Worm (Caenorhabditis elegans) whole organism, young adult: Measurements from ENCODE around the gene F59B1.2.

Source experiments
- B0035.1 ChIP-seq: sonication (generic microtip); optimal IDR thresholded peaks from 2 replicates; lab custom pipeline; 2016; ENCODE audit warnings: missing genetic modification characterization, mild to moderate bottlenecking, missing compliant biosample characterization, missing genotype, missing genetic modification reagents
- B0261.1 ChIP-seq: sonication (generic microtip); optimal IDR thresholded peaks from 2 replicates; lab custom pipeline; 2016; ENCODE audit warnings: mild to moderate bottlenecking, missing genetic modification characterization, moderate library complexity, missing compliant biosample characterization
- C06A6.2 ChIP-seq: fragments of 200-800 bp; sonication (Bioruptor generic); conservative IDR thresholded peaks from 2 replicates; pipeline ENCODE4 v1.3.6; 2022; ENCODE audit warnings: missing genetic modification characterization, missing compliant biosample characterization
- F23B12.7 ChIP-seq: sonication (generic microtip); optimal IDR thresholded peaks from 2 replicates; lab custom pipeline; 2017; ENCODE audit warnings: missing genetic modification characterization, mild to moderate bottlenecking, missing compliant biosample characterization, antibody characterized with exemption, moderate library complexity; ENCODE audit not compliant: insufficient read depth
- F39B2.1 ChIP-seq: fragments of 200-800 bp; sonication (Bioruptor generic); IDR thresholded peaks from 2 replicates; pipeline ENCODE4 v1.3.6; 2022; ENCODE audit warnings: missing genetic modification reagents, missing genetic modification characterization, missing compliant biosample characterization
- F49E8.2 ChIP-seq: sonication (generic microtip); optimal IDR thresholded peaks from 3 replicates; lab custom pipeline; 2017; ENCODE audit warnings: missing genetic modification characterization, mild to moderate bottlenecking, missing compliant biosample characterization, antibody characterized with exemption, moderate library complexity; ENCODE audit not compliant: insufficient read depth
- F52B5.7 ChIP-seq: sonication (generic microtip); optimal IDR thresholded peaks from 2 replicates; lab custom pipeline; 2016; ENCODE audit warnings: mild to moderate bottlenecking, missing genetic modification characterization, missing compliant biosample characterization
- T26A5.8 ChIP-seq: sonication (generic microtip); optimal IDR thresholded peaks from 2 replicates; lab custom pipeline; 2016; ENCODE audit warnings: missing genetic modification characterization, missing compliant biosample characterization
- Y53F4B.3 ChIP-seq: fragments of 200-800 bp; sonication (Bioruptor generic); IDR thresholded peaks from 2 replicates; pipeline ENCODE4 v1.3.6; 2022; ENCODE audit warnings: missing genetic modification reagents, missing genetic modification characterization, missing compliant biosample characterization
- Y56A3A.18 ChIP-seq: fragments of 200-800 bp; sonication (Bioruptor generic); IDR thresholded peaks from 2 replicates; pipeline ENCODE4 v1.3.6; 2022; ENCODE audit warnings: missing genetic modification reagents, missing genetic modification characterization, missing compliant biosample characterization
- Y79H2A.3 ChIP-seq: fragments of 200-800 bp; sonication (Bioruptor generic); conservative IDR thresholded peaks from 2 replicates; pipeline ENCODE4 v1.3.6; 2022; ENCODE audit warnings: missing genetic modification reagents, missing genetic modification characterization, missing compliant biosample characterization
- akir-1 ChIP-seq: fragments of 200-800 bp; sonication (Bioruptor generic); optimal IDR thresholded peaks from 2 replicates; lab custom pipeline; 2018; ENCODE audit warnings: mild to moderate bottlenecking, missing genetic modification characterization, moderate library complexity, missing compliant biosample characterization
- ama-1 ChIP-seq, 3 experiments: fragments of 150-350 bp in 1 of 3; sonication (generic microtip) in 2 of 3; optimal IDR thresholded peaks; 2 replicates each; lab custom pipeline; 2014 to 2018; ENCODE audit warnings: missing biosample characterization in 2 of 3, missing genetic modification characterization in 2 of 3, missing genetic modification reagents in 2 of 3
- attf-5 ChIP-seq: fragments of 200-800 bp; sonication (Bioruptor generic); optimal IDR thresholded peaks from 2 replicates; lab custom pipeline; 2018; ENCODE audit warnings: mild to moderate bottlenecking, missing genetic modification characterization, missing compliant biosample characterization
- bed-2 ChIP-seq: fragments of 200-800 bp; sonication (Bioruptor generic); IDR thresholded peaks from 2 replicates; pipeline ENCODE4 v1.3.6; 2022; ENCODE audit warnings: missing genetic modification reagents, missing genetic modification characterization, missing compliant biosample characterization
- ceh-100 ChIP-seq: fragments of 200-800 bp; sonication (Bioruptor generic); IDR thresholded peaks from 2 replicates; pipeline ENCODE4 v1.3.6; 2022; ENCODE audit warnings: missing genetic modification reagents, missing genetic modification characterization, missing compliant biosample characterization
- ceh-58 ChIP-seq: fragments of 200-800 bp; sonication (Bioruptor generic); IDR thresholded peaks from 2 replicates; pipeline ENCODE4 v1.3.6; 2022; ENCODE audit warnings: missing genetic modification characterization, missing compliant biosample characterization
- chd-7 ChIP-seq: sonication (generic microtip); optimal IDR thresholded peaks from 2 replicates; lab custom pipeline; 2016; ENCODE audit warnings: mild to moderate bottlenecking, missing genetic modification characterization, moderate library complexity, missing compliant biosample characterization
- dox-1 ChIP-seq: fragments of 200-800 bp; sonication (Bioruptor generic); IDR thresholded peaks from 2 replicates; pipeline ENCODE4 v1.3.6; 2022; ENCODE audit warnings: missing genetic modification reagents, missing genetic modification characterization, missing compliant biosample characterization
- dpl-1 ChIP-seq: fragments of 150-350 bp; optimal IDR thresholded peaks from 2 replicates; lab custom pipeline; 2014; ENCODE audit warnings: missing biosample characterization, missing genetic modification reagents, missing genetic modification characterization
- efl-1 ChIP-seq: fragments of 150-350 bp; optimal IDR thresholded peaks from 2 replicates; lab custom pipeline; 2014; ENCODE audit warnings: missing biosample characterization, missing genetic modification reagents, missing genetic modification characterization
- egrh-3 ChIP-seq: fragments of 200-800 bp; sonication (Bioruptor generic); IDR thresholded peaks from 2 replicates; pipeline ENCODE4 v1.3.6; 2022; ENCODE audit warnings: missing genetic modification reagents, missing genetic modification characterization, missing compliant biosample characterization
- fkh-3 ChIP-seq: sonication (generic microtip); optimal IDR thresholded peaks from 2 replicates; lab custom pipeline; 2016; ENCODE audit warnings: mild to moderate bottlenecking, missing genetic modification characterization, missing compliant biosample characterization
- hlh-12 ChIP-seq: sonication (generic microtip); optimal IDR thresholded peaks from 2 replicates; lab custom pipeline; 2016; ENCODE audit warnings: missing genetic modification characterization, missing compliant biosample characterization
- hsf-1 ChIP-seq: fragments of 200-800 bp; sonication (Bioruptor generic); IDR thresholded peaks from 2 replicates; pipeline ENCODE4 v1.3.6; 2022; ENCODE audit warnings: missing genetic modification reagents, missing genetic modification characterization, missing compliant biosample characterization
- let-607 ChIP-seq, 2 experiments: fragments of 200-800 bp in 1 of 2; sonication (Bioruptor generic) in 1 of 2; sonication (generic microtip) in 1 of 2; optimal IDR thresholded peaks; 2 replicates each; lab custom pipeline; 2016 to 2018; ENCODE audit warnings: mild to moderate bottlenecking in 2 of 2, missing compliant biosample characterization in 2 of 2, missing genetic modification characterization in 2 of 2, moderate library complexity in 2 of 2, missing genotype in 1 of 2
- lin-26 ChIP-seq: fragments of 200-800 bp; sonication (Bioruptor generic); IDR thresholded peaks from 2 replicates; pipeline ENCODE4 v1.3.6; 2022; ENCODE audit warnings: missing genetic modification reagents, missing genetic modification characterization, missing compliant biosample characterization
- lin-35 ChIP-seq, 3 experiments: fragments of 150-350 bp in 2 of 3; sonication (generic microtip) in 1 of 3; optimal IDR thresholded peaks; 2 replicates each; lab custom pipeline; 2014 to 2018; ENCODE audit warnings: missing biosample characterization in 3 of 3, missing genetic modification characterization in 3 of 3, missing genetic modification reagents in 3 of 3
- lin-54 ChIP-seq: fragments of 200-800 bp; sonication (Bioruptor generic); optimal IDR thresholded peaks from 2 replicates; lab custom pipeline; 2018; ENCODE audit warnings: mild to moderate bottlenecking, missing genetic modification characterization, missing compliant biosample characterization
- lsl-1 ChIP-seq: fragments of 200-800 bp; sonication (Bioruptor generic); optimal IDR thresholded peaks from 2 replicates; lab custom pipeline; 2018; ENCODE audit warnings: mild to moderate bottlenecking, missing genetic modification characterization, moderate library complexity, missing compliant biosample characterization
- madf-6 ChIP-seq: fragments of 200-800 bp; sonication (Bioruptor generic); IDR thresholded peaks from 2 replicates; pipeline ENCODE4 v1.3.6; 2022; ENCODE audit warnings: missing genetic modification reagents, missing genetic modification characterization, missing compliant biosample characterization
- madf-8 ChIP-seq: fragments of 200-800 bp; sonication (Bioruptor generic); conservative IDR thresholded peaks from 2 replicates; pipeline ENCODE4 v1.3.6; 2022; ENCODE audit warnings: missing genetic modification reagents, missing genetic modification characterization, missing compliant biosample characterization
- mcd-1 ChIP-seq: fragments of 200-800 bp; sonication (Bioruptor generic); IDR thresholded peaks from 2 replicates; pipeline ENCODE4 v1.3.6; 2022; ENCODE audit warnings: missing genetic modification reagents, missing genetic modification characterization, missing compliant biosample characterization
- mxl-1 ChIP-seq: sonication (generic microtip); optimal IDR thresholded peaks from 2 replicates; lab custom pipeline; 2016; ENCODE audit warnings: missing genetic modification characterization, missing compliant biosample characterization
- nfya-1 ChIP-seq: sonication (generic microtip); optimal IDR thresholded peaks from 2 replicates; lab custom pipeline; 2017; ENCODE audit warnings: antibody characterized with exemption, missing compliant biosample characterization, missing genetic modification characterization, borderline replicate concordance; ENCODE audit not compliant: insufficient read depth
- nfya-2 ChIP-seq: fragments of 200-800 bp; sonication (Bioruptor generic); IDR thresholded peaks from 2 replicates; pipeline ENCODE4 v1.3.6; 2022; ENCODE audit warnings: missing genetic modification reagents, missing genetic modification characterization, missing compliant biosample characterization
- nhr-120 ChIP-seq: fragments of 200-800 bp; sonication (Bioruptor generic); IDR thresholded peaks from 2 replicates; pipeline ENCODE4 v1.3.6; 2022; ENCODE audit warnings: missing genetic modification characterization, missing compliant biosample characterization
- nhr-27 ChIP-seq: fragments of 200-800 bp; sonication (Bioruptor generic); optimal IDR thresholded peaks from 2 replicates; lab custom pipeline; 2018; ENCODE audit warnings: mild to moderate bottlenecking, missing genetic modification characterization, moderate library complexity, missing compliant biosample characterization
- nhr-90 ChIP-seq: sonication (generic microtip); optimal IDR thresholded peaks from 2 replicates; lab custom pipeline; 2016; ENCODE audit warnings: missing genotype, mild to moderate bottlenecking, missing genetic modification characterization, missing compliant biosample characterization
- repo-1 ChIP-seq: sonication (generic microtip); optimal IDR thresholded peaks from 2 replicates; lab custom pipeline; 2017; ENCODE audit warnings: mild to moderate bottlenecking, missing genetic modification characterization, missing compliant biosample characterization
- sdz-38 ChIP-seq: sonication (generic microtip); optimal IDR thresholded peaks from 2 replicates; lab custom pipeline; 2016; ENCODE audit warnings: missing genotype, missing genetic modification characterization, missing compliant biosample characterization
- snpc-1.3 ChIP-seq: sonication (generic microtip); optimal IDR thresholded peaks from 2 replicates; lab custom pipeline; 2017; ENCODE audit warnings: missing genetic modification characterization, mild to moderate bottlenecking, missing compliant biosample characterization, antibody characterized with exemption, moderate library complexity, missing genotype, missing genetic modification reagents; ENCODE audit not compliant: insufficient read depth
- somi-1 ChIP-seq: fragments of 200-800 bp; sonication (Bioruptor generic); optimal IDR thresholded peaks from 2 replicates; lab custom pipeline; 2018; ENCODE audit warnings: mild to moderate bottlenecking, missing genetic modification characterization, missing compliant biosample characterization
- unc-130 ChIP-seq: sonication (generic microtip); optimal IDR thresholded peaks from 2 replicates; lab custom pipeline; 2016; ENCODE audit warnings: missing genetic modification reagents, missing genetic modification characterization, missing compliant biosample characterization
- unc-62 ChIP-seq: fragments of 150-350 bp; optimal IDR thresholded peaks from 2 replicates; lab custom pipeline; 2014; ENCODE audit warnings: missing biosample characterization, missing genetic modification reagents, missing genetic modification characterization
- zfh-2 ChIP-seq: fragments of 200-800 bp; sonication (Bioruptor generic); conservative IDR thresholded peaks from 2 replicates; pipeline ENCODE4 v1.3.6; 2022; ENCODE audit warnings: missing genetic modification reagents, missing genetic modification characterization, missing compliant biosample characterization
- zim-3 ChIP-seq: sonication (generic microtip); optimal IDR thresholded peaks from 2 replicates; lab custom pipeline; 2017; ENCODE audit warnings: mild to moderate bottlenecking, missing genetic modification characterization, moderate library complexity, missing compliant biosample characterization
- ztf-22 ChIP-seq: fragments of 200-800 bp; sonication (Bioruptor generic); optimal IDR thresholded peaks from 2 replicates; lab custom pipeline; 2018; ENCODE audit warnings: mild to moderate bottlenecking, missing genetic modification characterization, moderate library complexity, missing compliant biosample characterization
- ztf-3 ChIP-seq: fragments of 200-800 bp; sonication (Bioruptor generic); optimal IDR thresholded peaks from 2 replicates; lab custom pipeline; 2018; ENCODE audit warnings: mild to moderate bottlenecking, missing genetic modification characterization, missing compliant biosample characterization

F59B1.2 gene

ce11 chrV:3588223-3588622 is 44.9 kb upstream of the F59B1.2 start (continued):
- no peak for TF ChIP-seq F49E8.2
- TF ChIP-seq mcd-1 (GFP tag; lab: Robert Waterston, UW), result no peak
- no peak for TF ChIP-seq sdz-38 (tag; lab: Kevin White, UChicago)
- peak; percentile 37; the same call in 1 of the 2 replicates for TF ChIP-seq madf-6 (GFP tag; lab: Robert Waterston, UW)
- no peak for TF ChIP-seq unc-62 (GFP tag; lab: Kevin White, UChicago)
- TF ChIP-seq lin-26 (GFP tag; lab: Robert Waterston, UW), result peak; percentile 87
- TF ChIP-seq F39B2.1 (GFP tag; lab: Robert Waterston, UW), result no peak
- TF ChIP-seq C06A6.2, result no peak
- no peak for TF ChIP-seq B0035.1 (tag; lab: Kevin White, UChicago)
- TF ChIP-seq lin-35 (GFP tag; optimal IDR thresholded peaks at IDR 0.05; lab: Kevin White, UChicago), result no peak
- no peak for TF ChIP-seq attf-5 (GFP tag; lab: Kevin White, UChicago)
- TF ChIP-seq ceh-58 (GFP tag; lab: Robert Waterston, UW), result no peak
- TF ChIP-seq nhr-90 (tag; lab: Kevin White, UChicago), result peak; percentile 28
- no peak for TF ChIP-seq chd-7
- no peak for TF ChIP-seq fkh-3 (tag; lab: Kevin White, UChicago)
- peak; percentile 65 for TF ChIP-seq B0261.1
- TF ChIP-seq F23B12.7, result no peak
- TF ChIP-seq lin-54 (GFP tag; lab: Kevin White, UChicago), result peak; percentile 10
- TF ChIP-seq F52B5.7 (tag; lab: Kevin White, UChicago), result no peak
- no peak for TF ChIP-seq mxl-1 (tag; lab: Kevin White, UChicago)
- TF ChIP-seq ztf-22 (GFP tag; lab: Kevin White, UChicago), result no peak
- TF ChIP-seq lsl-1 (GFP tag; lab: Kevin White, UChicago), result no peak
- no peak for TF ChIP-seq let-607 (tag; optimal IDR thresholded peaks at IDR 0.05; lab: Kevin White, UChicago)
- no peak for TF ChIP-seq efl-1
- TF ChIP-seq dpl-1 (GFP tag; lab: Kevin White, UChicago), result no peak
- TF ChIP-seq madf-8 (GFP tag; lab: Robert Waterston, UW), result 0 out of 2 replicates have a peak, but pooled peaks have one; percentile 5
- TF ChIP-seq hlh-12 (tag; lab: Kevin White, UChicago), result no peak
- no peak for TF ChIP-seq nhr-27
- no peak for TF ChIP-seq zim-3
- TF ChIP-seq ceh-100 (GFP tag; lab: Robert Waterston, UW), result no peak
- no peak for TF ChIP-seq akir-1 (GFP tag; lab: Kevin White, UChicago)
- no peak for TF ChIP-seq ama-1 (optimal IDR thresholded peaks at IDR 0.05; lab: Kevin White, UChicago)
- TF ChIP-seq ama-1 (GFP tag; optimal IDR thresholded peaks at IDR 0.05; lab: Kevin White, UChicago), result no peak
- no peak for TF ChIP-seq zfh-2 (GFP tag; lab: Robert Waterston, UW)
- TF ChIP-seq ztf-3 (GFP tag; lab: Kevin White, UChicago), result no peak
- TF ChIP-seq hsf-1 (GFP tag; lab: Robert Waterston, UW), result no peak
- TF ChIP-seq unc-130 (GFP tag; lab: Kevin White, UChicago), result no peak
- 0 out of 2 replicates have a peak, but pooled peaks have one; percentile 20 for TF ChIP-seq Y56A3A.18 (GFP tag; lab: Robert Waterston, UW)
- TF ChIP-seq dox-1 (GFP tag; lab: Robert Waterston, UW), result no peak
- no peak for TF ChIP-seq Y79H2A.3
- no peak for TF ChIP-seq T26A5.8
- TF ChIP-seq snpc-1.3 (tag; lab: Kevin White, UChicago), result peak; percentile 10
- TF ChIP-seq egrh-3 (GFP tag; lab: Robert Waterston, UW), result no peak
- no peak for TF ChIP-seq nfya-2 (GFP tag; lab: Robert Waterston, UW)
- no peak for TF ChIP-seq nhr-120
- TF ChIP-seq Y53F4B.3 (GFP tag; lab: Robert Waterston, UW), result no peak
- no peak for TF ChIP-seq somi-1
- no peak for TF ChIP-seq bed-2
- no peak for TF ChIP-seq nfya-1 (tag; lab: Kevin White, UChicago)
- TF ChIP-seq repo-1 (tag; lab: Kevin White, UChicago), result no peak
